Worm (Caenorhabditis elegans): ENCODE measurements around the gene srw-41.

DNA sequence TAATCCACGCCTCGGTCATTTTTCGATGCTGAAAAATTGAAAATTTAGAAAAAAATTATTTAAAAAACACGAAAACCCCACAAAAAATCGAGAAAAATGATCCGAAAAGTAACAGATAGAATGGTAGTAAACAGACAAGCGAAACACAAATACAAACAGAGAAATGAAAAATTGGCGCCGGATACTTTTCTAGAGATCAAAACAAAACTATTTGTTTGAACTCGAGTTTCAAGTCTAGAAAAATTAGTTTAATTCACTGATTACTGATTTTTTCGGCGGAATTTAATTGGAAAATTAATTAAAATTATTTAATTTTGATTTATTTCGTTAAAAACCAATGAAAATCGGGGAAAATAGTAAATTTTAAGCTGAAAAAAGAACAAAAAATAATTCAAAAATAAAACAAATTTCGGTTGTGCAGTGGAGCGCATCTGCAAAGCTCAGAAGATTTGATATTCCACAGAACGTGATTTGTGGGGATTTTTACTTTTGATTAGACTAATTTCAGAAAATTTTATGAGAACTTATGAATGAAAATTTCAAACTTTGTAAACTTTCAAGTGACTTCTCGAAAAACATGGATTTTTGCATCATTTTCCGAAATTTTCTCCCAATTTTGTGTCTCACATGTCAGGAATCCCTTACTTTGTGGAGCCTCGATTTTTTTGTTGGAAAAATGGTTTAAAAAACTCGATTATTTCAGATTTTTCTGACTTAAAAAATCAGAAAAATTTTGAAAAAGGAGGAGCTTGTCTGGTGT, 49.1 kb downstream of the srw-41 start, which contains the start of gene gyg-2:
- TF ChIP-seq unc-62 (GFP tag; optimal IDR thresholded peaks at IDR 0.05) (no peak), lin-13 (tag; optimal IDR thresholded peaks at IDR 0.05) (no peak), elt-3 (tag; optimal IDR thresholded peaks at IDR 0.05) (no peak), pha-4 (tag; optimal IDR thresholded peaks at IDR 0.05) (no peak), nhr-28 (tag; optimal IDR thresholded peaks at IDR 0.05) (no peak), sptf-1 (tag; optimal IDR thresholded peaks at IDR 0.05) (no peak), ceh-39 (tag; optimal IDR thresholded peaks at IDR 0.05) (no peak), unc-39 (tag; optimal IDR thresholded peaks at IDR 0.05) (no peak), ztf-11 (tag; optimal IDR thresholded peaks at IDR 0.05) (no peak), nhr-237 (tag; optimal IDR thresholded peaks at IDR 0.05) (no peak)

Data from whole organism, mixed stage, embryonic.